Fruit fly (Drosophila melanogaster) whole organism, embryonic: Measurements from ENCODE around the gene CG17362.

Experiments used
- Antp ChIP-seq: fragments of 200-800 bp; sonication (Bioruptor generic); optimal IDR thresholded peaks from 3 replicates; lab custom pipeline; 2016; ENCODE audit warnings: missing biosample characterization, missing genetic modification characterization
- Blimp-1 ChIP-seq: fragments of 200-800 bp; sonication (Bioruptor generic); optimal IDR thresholded peaks from 3 replicates; lab custom pipeline; 2018; ENCODE audit warnings: missing biosample characterization, missing genetic modification characterization, mild to moderate bottlenecking, moderate library complexity, missing genetic modification reagents
- CG11247 ChIP-seq: fragments of 200-800 bp; sonication (Bioruptor generic); IDR thresholded peaks from 2 replicates; pipeline ENCODE4 v1.3.6; 2022; ENCODE audit warnings: missing biosample characterization, missing genetic modification characterization
- CG1233 ChIP-seq: fragments of 200-800 bp; sonication (Bioruptor generic); optimal IDR thresholded peaks from 4 replicates; lab custom pipeline; 2018; ENCODE audit warnings: missing biosample characterization, mild to moderate bottlenecking, missing genetic modification characterization
- CG12744 ChIP-seq: fragments of 200-800 bp; sonication (Bioruptor generic); optimal IDR thresholded peaks from 2 replicates; lab custom pipeline; 2016; ENCODE audit warnings: missing biosample characterization, missing genetic modification characterization
- CG13123 ChIP-seq: fragments of 200-800 bp; sonication (Bioruptor generic); optimal IDR thresholded peaks from 2 replicates; lab custom pipeline; 2016; ENCODE audit warnings: missing biosample characterization, missing genetic modification characterization
- CG13775 ChIP-seq: fragments of 200-800 bp; sonication (Bioruptor generic); optimal IDR thresholded peaks from 3 replicates; lab custom pipeline; 2017; ENCODE audit warnings: missing biosample characterization, mild to moderate bottlenecking, missing genetic modification characterization
- CG17385 ChIP-seq: fragments of 200-800 bp; sonication (Bioruptor generic); optimal IDR thresholded peaks from 3 replicates; lab custom pipeline; 2018; ENCODE audit warnings: missing biosample characterization, mild to moderate bottlenecking, missing genetic modification characterization
- CG18599 ChIP-seq: fragments of 200-800 bp; sonication (Bioruptor generic); optimal IDR thresholded peaks from 3 replicates; lab custom pipeline; 2017; ENCODE audit warnings: missing biosample characterization, missing genetic modification characterization, mild to moderate bottlenecking, moderate library complexity, missing genetic modification reagents
- CG2116 ChIP-seq: fragments of 200-800 bp; sonication (Bioruptor generic); optimal IDR thresholded peaks from 3 replicates; lab custom pipeline; 2018; ENCODE audit warnings: missing biosample characterization, mild to moderate bottlenecking, missing genetic modification characterization
- CG30020 ChIP-seq: fragments of 200-800 bp; optimal IDR thresholded peaks from 2 replicates; lab custom pipeline; 2019; ENCODE audit warnings: missing biosample characterization, mild to moderate bottlenecking, missing genetic modification characterization, moderate library complexity
- CG32532 ChIP-seq: fragments of 200-800 bp; sonication (Bioruptor generic); IDR thresholded peaks from 2 replicates; pipeline ENCODE4 v1.3.6; 2022; ENCODE audit warnings: missing biosample characterization, missing genetic modification characterization
- CG4328 ChIP-seq: fragments of 200-800 bp; sonication (Bioruptor generic); optimal IDR thresholded peaks from 3 replicates; lab custom pipeline; 2017; ENCODE audit warnings: missing biosample characterization, missing genetic modification reagents, missing genetic modification characterization
- CG4360 ChIP-seq: fragments of 200-800 bp; sonication (Bioruptor generic); IDR thresholded peaks from 2 replicates; pipeline ENCODE4 v1.3.6; 2022; ENCODE audit warnings: missing biosample characterization, missing genetic modification characterization
- CG5245 ChIP-seq: fragments of 200-800 bp; sonication (Bioruptor generic); optimal IDR thresholded peaks from 3 replicates; lab custom pipeline; 2016; ENCODE audit warnings: missing biosample characterization, missing genetic modification characterization
- CG7745 ChIP-seq: fragments of 200-800 bp; sonication (Bioruptor generic); optimal IDR thresholded peaks from 2 replicates; lab custom pipeline; 2018; ENCODE audit warnings: missing biosample characterization, mild to moderate bottlenecking, missing genetic modification characterization, moderate library complexity
- CG9727 ChIP-seq: fragments of 200-800 bp; sonication (Bioruptor generic); optimal IDR thresholded peaks from 3 replicates; lab custom pipeline; 2017; ENCODE audit warnings: missing biosample characterization, mild to moderate bottlenecking, missing genetic modification characterization
- CG9876 ChIP-seq: fragments of 200-800 bp; sonication (Bioruptor generic); optimal IDR thresholded peaks from 2 replicates; lab custom pipeline; 2016; ENCODE audit warnings: missing biosample characterization, missing genetic modification characterization
- CHES-1-like ChIP-seq: fragments of 200-800 bp; sonication (Bioruptor generic); optimal IDR thresholded peaks from 2 replicates; lab custom pipeline; 2016; ENCODE audit warnings: missing biosample characterization, missing genetic modification characterization
- CkIIα-i1 ChIP-seq: fragments of 200-800 bp; sonication (Bioruptor generic); IDR thresholded peaks from 2 replicates; pipeline ENCODE4 v1.3.6; 2022; ENCODE audit warnings: missing biosample characterization, missing genetic modification characterization
- Dek ChIP-seq: fragments of 200-800 bp; sonication (Bioruptor generic); optimal IDR thresholded peaks from 3 replicates; lab custom pipeline; 2019; ENCODE audit warnings: missing biosample characterization, mild to moderate bottlenecking, missing genetic modification characterization, moderate library complexity
- Dfd ChIP-seq, 2 experiments: fragments of >200 bp; optimal IDR thresholded peaks; 2 replicates each; lab custom pipeline; 2017; ENCODE audit warnings: missing biosample characterization in 2 of 2, missing genetic modification characterization in 2 of 2
- Dip3 ChIP-seq: fragments of 200-800 bp; sonication (Bioruptor generic); optimal IDR thresholded peaks from 3 replicates; lab custom pipeline; 2016; ENCODE audit warnings: missing biosample characterization, missing genetic modification characterization
- Dp ChIP-seq: fragments of 200-800 bp; sonication (Bioruptor generic); optimal IDR thresholded peaks from 2 replicates; lab custom pipeline; 2018; ENCODE audit warnings: missing biosample characterization, mild to moderate bottlenecking, missing genetic modification characterization, moderate library complexity
- E2f2 ChIP-seq: fragments of 200-800 bp; sonication (Bioruptor generic); IDR thresholded peaks from 2 replicates; pipeline ENCODE4 v1.3.6; 2022; ENCODE audit warnings: missing biosample characterization, missing genetic modification characterization
- HLHmδ ChIP-seq: fragments of 200-800 bp; sonication (Bioruptor generic); optimal IDR thresholded peaks from 2 replicates; lab custom pipeline; 2018; ENCODE audit warnings: missing biosample characterization, mild to moderate bottlenecking, missing genetic modification characterization, moderate library complexity
- Hsf ChIP-seq: fragments of 200-800 bp; sonication (Bioruptor generic); optimal IDR thresholded peaks from 3 replicates; lab custom pipeline; 2016; ENCODE audit warnings: missing biosample characterization, missing genetic modification characterization
- Mad ChIP-seq: fragments of 200-800 bp; sonication (Bioruptor generic); optimal IDR thresholded peaks from 2 replicates; lab custom pipeline; 2016; ENCODE audit warnings: missing biosample characterization, missing genetic modification characterization
- Mrtf ChIP-seq: fragments of 200-800 bp; sonication (Bioruptor generic); IDR thresholded peaks from 3 replicates; pipeline ENCODE4 v1.3.6; 2022; ENCODE audit warnings: missing biosample characterization, missing genetic modification characterization
- Ptx1 ChIP-seq: fragments of 200-800 bp; sonication (Bioruptor generic); IDR thresholded peaks from 2 replicates; pipeline ENCODE4 v1.3.6; 2022; ENCODE audit warnings: missing biosample characterization, missing genetic modification characterization
- Scr ChIP-seq: fragments of 200-800 bp; sonication (Bioruptor generic); IDR thresholded peaks from 2 replicates; pipeline ENCODE4 v1.3.6; 2022; ENCODE audit warnings: missing biosample characterization, missing genetic modification characterization; ENCODE audit not compliant: partially characterized antibody
- Vsx1 ChIP-seq: fragments of 200-800 bp; sonication (Bioruptor generic); optimal IDR thresholded peaks from 2 replicates; lab custom pipeline; 2017; ENCODE audit warnings: missing biosample characterization, mild to moderate bottlenecking, missing genetic modification characterization, missing genetic modification reagents
- YL-1 ChIP-seq: fragments of 200-800 bp; sonication (Bioruptor generic); optimal IDR thresholded peaks from 3 replicates; lab custom pipeline; 2017; ENCODE audit warnings: missing biosample characterization, mild to moderate bottlenecking, missing genetic modification characterization
- ac ChIP-seq: fragments of 200-800 bp; sonication (Bioruptor generic); optimal IDR thresholded peaks from 3 replicates; lab custom pipeline; 2017; ENCODE audit warnings: missing biosample characterization, mild to moderate bottlenecking, missing genetic modification characterization
- danr ChIP-seq: fragments of 200-800 bp; sonication (Bioruptor generic); IDR thresholded peaks from 2 replicates; pipeline ENCODE4 v1.3.6; 2022; ENCODE audit warnings: missing biosample characterization, missing genetic modification characterization
- dmrt11E ChIP-seq: fragments of 200-800 bp; sonication (Bioruptor generic); optimal IDR thresholded peaks from 3 replicates; lab custom pipeline; 2018; ENCODE audit warnings: missing biosample characterization, mild to moderate bottlenecking, missing genetic modification characterization, moderate library complexity
- gfzf ChIP-seq: fragments of 200-800 bp; sonication (Bioruptor generic); optimal IDR thresholded peaks from 2 replicates; lab custom pipeline; 2016; ENCODE audit warnings: missing biosample characterization, mild to moderate bottlenecking, missing genetic modification characterization, moderate library complexity
- lilli ChIP-seq: fragments of 200-800 bp; sonication (Bioruptor generic); optimal IDR thresholded peaks from 3 replicates; lab custom pipeline; 2016; ENCODE audit warnings: missing biosample characterization, missing genetic modification characterization
- pan ChIP-seq, 4 experiments: fragments of >200 bp in 3 of 4; fragments of 200-800 bp in 1 of 4; sonication (Bioruptor generic) in 1 of 4; optimal IDR thresholded peaks in 3 of 4; IDR thresholded peaks in 1 of 4; 2 replicates each; pipeline versions ENCODE4 v1.3.6 to Lab custom; 2017 to 2022; ENCODE audit warnings: missing biosample characterization in 2 of 4, missing genetic modification characterization in 2 of 4, mixed read lengths in 1 of 4
- phol ChIP-seq: fragments of 200-800 bp; sonication (Bioruptor generic); optimal IDR thresholded peaks from 3 replicates; lab custom pipeline; 2018; ENCODE audit warnings: missing biosample characterization, mild to moderate bottlenecking, missing genetic modification characterization, moderate library complexity
- prd ChIP-seq, 3 experiments: fragments of >200 bp in 2 of 3; fragments of 200-800 bp in 1 of 3; sonication (Bioruptor generic) in 1 of 3; optimal IDR thresholded peaks in 2 of 3; IDR thresholded peaks in 1 of 3; 2 replicates in 2 of 3; 3 replicates in 1 of 3; pipeline versions ENCODE4 v1.3.6 to Lab custom; 2017 to 2022; ENCODE audit warnings: missing biosample characterization in 1 of 3, missing genetic modification characterization in 1 of 3
- sc ChIP-seq, 3 experiments: fragments of >200 bp in 2 of 3; fragments of 200-800 bp in 1 of 3; sonication (Bioruptor generic) in 1 of 3; optimal IDR thresholded peaks; 2 replicates in 2 of 3; 3 replicates in 1 of 3; lab custom pipeline; 2017; ENCODE audit warnings: mild to moderate bottlenecking in 1 of 3, missing biosample characterization in 1 of 3, missing genetic modification characterization in 1 of 3, missing genetic modification reagents in 1 of 3
- schlank ChIP-seq: fragments of 200-800 bp; sonication (Bioruptor generic); optimal IDR thresholded peaks from 2 replicates; lab custom pipeline; 2018; ENCODE audit warnings: missing biosample characterization, mild to moderate bottlenecking, missing genetic modification characterization
- sisA ChIP-seq: fragments of 200-800 bp; sonication (Bioruptor generic); IDR thresholded peaks from 2 replicates; pipeline ENCODE4 v1.3.6; 2022; ENCODE audit warnings: missing biosample characterization, missing genetic modification characterization
- stc ChIP-seq: fragments of 200-800 bp; sonication (Bioruptor generic); IDR thresholded peaks from 2 replicates; pipeline ENCODE4 v1.3.6; 2022; ENCODE audit warnings: missing biosample characterization, missing genetic modification characterization
- tin ChIP-seq: fragments of 200-800 bp; sonication (Bioruptor generic); optimal IDR thresholded peaks from 3 replicates; lab custom pipeline; 2016; ENCODE audit warnings: missing biosample characterization, missing genetic modification characterization
- zen ChIP-seq: fragments of 200-800 bp; sonication (Bioruptor generic); optimal IDR thresholded peaks from 3 replicates; lab custom pipeline; 2018; ENCODE audit warnings: missing biosample characterization, mild to moderate bottlenecking, missing genetic modification characterization, moderate library complexity

Gene CG17362

DNA sequence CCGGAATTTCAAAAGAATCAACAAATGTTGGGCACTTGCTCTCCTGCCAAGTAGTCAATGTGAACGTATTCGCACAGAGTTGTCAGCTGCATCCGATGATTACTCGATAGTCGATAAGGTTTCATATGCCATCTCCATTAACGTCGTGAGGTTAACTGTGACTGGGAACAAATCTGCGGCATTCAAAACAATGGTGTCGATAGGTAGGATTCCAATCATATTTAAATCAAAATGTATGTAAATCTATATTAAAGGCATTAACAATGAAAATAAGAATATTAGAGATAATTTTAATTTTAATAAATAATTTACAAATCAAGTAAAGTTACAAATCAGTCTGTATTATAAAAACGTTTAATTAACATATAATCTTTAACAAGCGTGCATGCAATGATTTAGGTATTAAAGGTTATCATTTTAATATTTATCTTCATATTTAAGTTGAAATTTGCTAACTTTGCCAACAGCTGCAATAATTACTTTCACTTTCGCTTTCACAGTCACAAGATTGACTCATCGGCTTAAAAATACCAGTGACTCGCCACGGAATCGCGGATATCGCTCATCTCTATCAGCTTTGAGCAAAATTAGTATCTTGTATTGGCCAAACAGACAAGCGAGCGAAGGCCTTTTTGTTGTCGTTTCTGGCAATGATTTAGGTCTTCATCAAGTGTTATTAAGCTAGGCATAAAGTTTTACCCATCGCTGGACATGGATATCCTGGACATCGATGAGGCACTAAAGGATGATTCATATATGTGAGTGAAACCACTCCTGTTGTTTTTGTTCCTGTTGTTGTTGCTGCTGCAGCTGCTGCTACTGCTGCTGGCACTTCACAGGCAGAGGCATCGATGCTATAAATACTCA is 21.6 kb upstream of the CG17362 start, which contains the start of the genes Meics, Nxf3 and ssp2 (continued):
- TF ChIP-seq sc (optimal IDR thresholded peaks at IDR 0.05; lab: Kevin White, UChicago), result no peak
- peak; percentile 7 for TF ChIP-seq sc (GFP tag; optimal IDR thresholded peaks at IDR 0.05; lab: Kevin White, UChicago)
- TF ChIP-seq Dp, result peak; percentile 40
- no peak for TF ChIP-seq CG11247
- no peak for TF ChIP-seq Mad
- peak; percentile 92 for TF ChIP-seq CG4360 (GFP tag; lab: Robert Waterston, UW)
- TF ChIP-seq CG2116, result peak; percentile 57
- peak; percentile 17 for TF ChIP-seq zen (tag; lab: Kevin White, UChicago)
- TF ChIP-seq CHES-1-like (GFP tag; lab: Kevin White, UChicago), result peak; percentile 17
- TF ChIP-seq tin (GFP tag; lab: Kevin White, UChicago), result peak; percentile 38
- TF ChIP-seq Dip3, result peak; percentile 10
- peak; percentile 29 for TF ChIP-seq YL-1
- TF ChIP-seq dmrt11E (tag; lab: Kevin White, UChicago), result peak; percentile 23
- no peak for TF ChIP-seq CG5245
- peak; percentile 19 for TF ChIP-seq lilli (GFP tag; lab: Kevin White, UChicago)
- no peak for TF ChIP-seq Hsf
- TF ChIP-seq Ptx1 (GFP tag; lab: Robert Waterston, UW), result peak; percentile 48
- no peak for TF ChIP-seq schlank (tag; lab: Kevin White, UChicago)
- no peak for TF ChIP-seq CG9876 (GFP tag; lab: Kevin White, UChicago)
- peak; percentile 32 for TF ChIP-seq Antp (GFP tag; lab: Kevin White, UChicago)
- peak; percentile 56 for TF ChIP-seq CG9727 (GFP tag; lab: Kevin White, UChicago)
- peak; percentile 74 for TF ChIP-seq Scr (GFP tag; lab: Robert Waterston, UW)
- no peak for TF ChIP-seq CkIIα-i1 (GFP tag; lab: Robert Waterston, UW)
- peak; percentile 35 for TF ChIP-seq E2f2 (GFP tag; lab: Robert Waterston, UW)
- no peak for TF ChIP-seq CG17385 (GFP tag; lab: Kevin White, UChicago)
- peak; percentile 51 for TF ChIP-seq CG30020 (tag; lab: Kevin White, UChicago)
- TF ChIP-seq Dek (tag; lab: Kevin White, UChicago), result peak; percentile 26
- TF ChIP-seq Vsx1 (GFP tag; lab: Kevin White, UChicago), result no peak
- TF ChIP-seq CG4328 (GFP tag; lab: Kevin White, UChicago), result no peak
- peak; percentile 34; the same call in 1 of the 2 replicates for TF ChIP-seq sisA (GFP tag; lab: Robert Waterston, UW)
- peak; percentile 36; the same call in 1 of the 2 replicates for TF ChIP-seq CG32532 (GFP tag; lab: Robert Waterston, UW)
- no peak for TF ChIP-seq CG13123
- TF ChIP-seq Dfd (GFP tag; optimal IDR thresholded peaks at IDR 0.05; lab: Kevin White, UChicago), result no peak
- TF ChIP-seq prd (optimal IDR thresholded peaks at IDR 0.05; lab: Kevin White, UChicago), result no peak
- TF ChIP-seq prd (GFP tag; IDR thresholded peaks at IDR 0.05; lab: Robert Waterston, UW), result peak; percentile 39; the same call in 1 of the 3 replicates
- TF ChIP-seq danr (GFP tag; lab: Robert Waterston, UW), result no peak
- peak; percentile 27; the same call in 1 of the 2 replicates for TF ChIP-seq stc (GFP tag; lab: Robert Waterston, UW)
- TF ChIP-seq pan (optimal IDR thresholded peaks at IDR 0.05; lab: Kevin White, UChicago), result no peak
- TF ChIP-seq pan (GFP tag; optimal IDR thresholded peaks at IDR 0.05 in 1 of 2, IDR thresholded peaks at IDR 0.05 in 1 of 2), result no peak
- TF ChIP-seq CG13775, result peak; percentile 58
- TF ChIP-seq HLHmδ (GFP tag; lab: Kevin White, UChicago), result peak; percentile 27
- TF ChIP-seq Mrtf (GFP tag; lab: Robert Waterston, UW), result no peak
- TF ChIP-seq phol, result peak; percentile 59
- peak; percentile 41 for TF ChIP-seq gfzf
- peak; percentile 18 for TF ChIP-seq ac
- no peak for TF ChIP-seq CG12744 (GFP tag; lab: Kevin White, UChicago)
- TF ChIP-seq CG18599 (GFP tag; lab: Kevin White, UChicago), result no peak
- peak; percentile 99 for TF ChIP-seq Blimp-1 (GFP tag; lab: Kevin White, UChicago)
- peak; percentile 2 for TF ChIP-seq CG1233 (GFP tag; lab: Kevin White, UChicago)
- no peak for TF ChIP-seq CG7745 (tag; lab: Kevin White, UChicago)
